Worm (Caenorhabditis elegans): Measurements from ENCODE around the gene ubc-8.

ubc-8 gene

ce11 chrIV:2705675-2706074 lies 1.4 kb downstream of the ubc-8 start:
- TF ChIP-seq elt-1 (tag; optimal IDR thresholded peaks at IDR 0.05; ENCODE audit: borderline replicate concordance, insufficient read depth) = no peak
- peak; percentile 11 for TF ChIP-seq ceh-83 (GFP tag; optimal IDR thresholded peaks at IDR 0.05)

- TF ChIP-seq lsy-2 (tag; optimal IDR thresholded peaks at IDR 0.05) (peak; percentile 95), pha-4 (tag; optimal IDR thresholded peaks at IDR 0.05) (peak; percentile 49), elt-3 (tag; optimal IDR thresholded peaks at IDR 0.05) (no peak), elt-1 (tag; optimal IDR thresholded peaks at IDR 0.05; ENCODE audit: borderline replicate concordance, insufficient read depth) (no peak), mep-1 (tag; optimal IDR thresholded peaks at IDR 0.05) (peak; percentile 1), lin-13 (tag; optimal IDR thresholded peaks at IDR 0.05) (peak; percentile 59), nhr-237 (tag; optimal IDR thresholded peaks at IDR 0.05) (peak; percentile 2), ces-1 (GFP tag; optimal IDR thresholded peaks at IDR 0.05) (peak; percentile 45), nhr-12 (tag; optimal IDR thresholded peaks at IDR 0.05) (no peak)
Observed at ce11 chrIV:2703927-2704401, 3.1 kb downstream of the ubc-8 start, which contains the start of gene Y94H6A.5. TSS of gene Y94H6A.5 (minus strand) at chrIV:2703977.

ce11 chrIV:2688716-2689307 lies 18.2 kb downstream of the ubc-8 start, which contains the start of gene egrh-3:
TSS of gene egrh-3 (minus strand) at chrIV:2688766.
- TF ChIP-seq drap-1 (GFP tag; optimal IDR thresholded peaks at IDR 0.05) (no peak), pha-4 (tag; optimal IDR thresholded peaks at IDR 0.05) (no peak), lin-32 (GFP tag; optimal IDR thresholded peaks at IDR 0.05) (no peak), ztf-11 (tag; optimal IDR thresholded peaks at IDR 0.05) (no peak), sem-2 (GFP tag; optimal IDR thresholded peaks at IDR 0.05) (no peak), zip-8 (tag; optimal IDR thresholded peaks at IDR 0.05) (no peak), lsy-2 (tag; optimal IDR thresholded peaks at IDR 0.05) (no peak), flh-1 (GFP tag; optimal IDR thresholded peaks at IDR 0.05) (no peak), mls-2 (tag; optimal IDR thresholded peaks at IDR 0.05) (no peak), ceh-83 (GFP tag; optimal IDR thresholded peaks at IDR 0.05) (no peak), unc-62 (GFP tag; optimal IDR thresholded peaks at IDR 0.05) (no peak), snpc-4 (tag; optimal IDR thresholded peaks at IDR 0.05) (no peak), mep-1 (tag; optimal IDR thresholded peaks at IDR 0.05) (no peak), nhr-237 (tag; optimal IDR thresholded peaks at IDR 0.05) (no peak), ces-1 (GFP tag; optimal IDR thresholded peaks at IDR 0.05) (no peak), unc-39 (tag; optimal IDR thresholded peaks at IDR 0.05) (no peak), elt-3 (tag; optimal IDR thresholded peaks at IDR 0.05) (no peak), unc-120 (tag; optimal IDR thresholded peaks at IDR 0.05; ENCODE audit: poor library complexity, severe bottlenecking) (no peak), M03D4.4 (tag; optimal IDR thresholded peaks at IDR 0.05) (no peak), bed-3 (GFP tag; optimal IDR thresholded peaks at IDR 0.05) (no peak)

- TF ChIP-seq ceh-39 (tag; optimal IDR thresholded peaks at IDR 0.05) (no peak), zip-8 (tag; optimal IDR thresholded peaks at IDR 0.05) (no peak), ceh-43 (GFP tag; optimal IDR thresholded peaks at IDR 0.05) (no peak), nhr-2 (tag; optimal IDR thresholded peaks at IDR 0.05) (no peak), elt-3 (tag; optimal IDR thresholded peaks at IDR 0.05) (no peak), unc-120 (tag; optimal IDR thresholded peaks at IDR 0.05; ENCODE audit: poor library complexity, severe bottlenecking) (no peak)
Observed at ce11 chrIV:2680281-2680680, 26.8 kb downstream of the ubc-8 start.

ce11 chrIV:2678152-2678551 lies 28.9 kb downstream of the ubc-8 start:
- TF ChIP-seq flh-1 (GFP tag; optimal IDR thresholded peaks at IDR 0.05) = no peak
- TF ChIP-seq lin-13 (tag; optimal IDR thresholded peaks at IDR 0.05) = no peak
- TF ChIP-seq blmp-1 (tag; optimal IDR thresholded peaks at IDR 0.05) = no peak
- TF ChIP-seq nhr-237 (tag; optimal IDR thresholded peaks at IDR 0.05) = no peak
- no peak for TF ChIP-seq ceh-43 (GFP tag; optimal IDR thresholded peaks at IDR 0.05)
- TF ChIP-seq nhr-2 (tag; optimal IDR thresholded peaks at IDR 0.05) = no peak
- TF ChIP-seq M03D4.4 (tag; optimal IDR thresholded peaks at IDR 0.05) = no peak
- no peak for TF ChIP-seq pha-4 (tag; optimal IDR thresholded peaks at IDR 0.05)
- no peak for TF ChIP-seq mep-1 (tag; optimal IDR thresholded peaks at IDR 0.05)
- TF ChIP-seq ceh-39 (tag; optimal IDR thresholded peaks at IDR 0.05) = no peak
- TF ChIP-seq lin-32 (GFP tag; optimal IDR thresholded peaks at IDR 0.05) = no peak
- no peak for TF ChIP-seq bed-3 (GFP tag; optimal IDR thresholded peaks at IDR 0.05)
- TF ChIP-seq ceh-83 (GFP tag; optimal IDR thresholded peaks at IDR 0.05) = no peak
- no peak for TF ChIP-seq snpc-4 (tag; optimal IDR thresholded peaks at IDR 0.05)
- no peak for TF ChIP-seq sptf-1 (tag; optimal IDR thresholded peaks at IDR 0.05)
- TF ChIP-seq ces-1 (GFP tag; optimal IDR thresholded peaks at IDR 0.05) = no peak
- no peak for TF ChIP-seq sem-2 (GFP tag; optimal IDR thresholded peaks at IDR 0.05)
- no peak for TF ChIP-seq nhr-12 (tag; optimal IDR thresholded peaks at IDR 0.05)
